Fruit fly (Drosophila melanogaster): ENCODE measurements around the gene alph.
A peak's percentile ranks its signal among the peaks of the same experiment; 100 is the strongest.

Gene alph

DNA sequence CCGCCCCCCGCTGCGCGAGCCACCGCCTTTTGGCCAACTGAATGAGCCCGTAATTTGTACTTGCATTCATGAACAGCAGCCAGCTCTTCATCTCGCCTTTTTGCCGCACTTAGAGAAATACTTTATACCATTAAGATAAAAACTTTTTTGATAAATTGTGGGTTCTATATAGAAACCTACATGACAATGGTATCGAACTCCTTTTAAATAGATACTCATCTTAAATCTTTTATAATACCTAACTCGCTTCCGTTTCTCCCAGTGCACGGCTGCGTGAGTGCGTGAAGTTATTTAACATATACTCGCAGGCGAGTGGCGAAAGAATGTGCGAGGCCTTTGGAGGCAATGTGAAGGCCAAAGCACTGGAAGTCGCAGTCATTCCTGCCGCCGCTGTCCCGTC is 34.3 kb downstream of the alph start (continued):
- TF ChIP-seq CG10147 (GFP tag; optimal IDR thresholded peaks at IDR 0.05) (peak; percentile 38), Mes4 (GFP tag; optimal IDR thresholded peaks at IDR 0.05) (no peak), repo (GFP tag; optimal IDR thresholded peaks at IDR 0.05) (no peak), HLHmδ (GFP tag; optimal IDR thresholded peaks at IDR 0.05) (no peak), ATbp (GFP tag; optimal IDR thresholded peaks at IDR 0.05) (peak; percentile 15), Sox102F (GFP tag; optimal IDR thresholded peaks at IDR 0.05) (peak; percentile 59), CG30431 (GFP tag; optimal IDR thresholded peaks at IDR 0.05) (no peak), Fer1 (GFP tag; optimal IDR thresholded peaks at IDR 0.05) (peak; percentile 62), GATAe (GFP tag; conservative IDR thresholded peaks at IDR 0.05) (no peak), CG13624 (GFP tag; optimal IDR thresholded peaks at IDR 0.05) (peak; percentile 18), NK7.1 (GFP tag; optimal IDR thresholded peaks at IDR 0.05) (no peak), CG30403 (GFP tag; optimal IDR thresholded peaks at IDR 0.05) (peak; percentile 47), YL-1 (GFP tag; optimal IDR thresholded peaks at IDR 0.05) (no peak), zfh2 (GFP tag; optimal IDR thresholded peaks at IDR 0.05) (no peak), CG14710 (tag; optimal IDR thresholded peaks at IDR 0.05) (peak; percentile 8), CG11085 (GFP tag; IDR thresholded peaks at IDR 0.05) (no peak), CG33213 (GFP tag; optimal IDR thresholded peaks at IDR 0.05) (no peak), CG11560 (tag; IDR thresholded peaks at IDR 0.05) (0 out of 3 replicates have a peak, but pooled peaks have one; percentile 21), ERR (GFP tag; optimal IDR thresholded peaks at IDR 0.05) (no peak), CG10543 (GFP tag; optimal IDR thresholded peaks at IDR 0.05) (no peak), CG43689 (GFP tag; IDR thresholded peaks at IDR 0.05) (no peak), CG7928 (GFP tag; optimal IDR thresholded peaks at IDR 0.05) (no peak), HLH54F (GFP tag; optimal IDR thresholded peaks at IDR 0.05) (no peak), CG12391 (tag; optimal IDR thresholded peaks at IDR 0.05) (peak; percentile 41), Fer2 (tag; optimal IDR thresholded peaks at IDR 0.05) (no peak), Myb (GFP tag; optimal IDR thresholded peaks at IDR 0.05) (peak; percentile 3), CG4328 (GFP tag; optimal IDR thresholded peaks at IDR 0.05) (no peak), CG6683 (GFP tag; optimal IDR thresholded peaks at IDR 0.05) (no peak)

DNA sequence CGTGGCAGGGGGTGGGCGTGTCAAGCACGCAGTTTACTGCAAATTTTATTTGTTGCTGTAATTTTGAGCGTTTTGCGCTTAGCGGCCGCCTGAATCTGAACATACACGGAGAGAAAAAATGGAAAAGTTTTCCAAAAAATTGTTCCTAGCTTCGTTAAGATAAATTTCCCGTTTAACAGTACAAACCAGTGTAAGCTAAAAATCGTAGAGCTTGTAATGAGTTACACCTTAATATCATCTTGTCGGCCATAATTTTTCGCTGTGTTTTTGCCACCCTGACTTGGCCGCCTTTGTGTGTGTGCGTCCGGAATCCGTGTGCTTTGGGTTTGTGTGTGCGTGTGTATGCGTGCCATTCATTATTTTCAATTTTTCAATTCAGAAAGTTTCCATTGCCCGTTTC is 59.9 kb downstream of the alph start:
- no peak for TF ChIP-seq CG6791 (GFP tag; IDR thresholded peaks at IDR 0.05; ENCODE audit: partially characterized antibody)
- TF ChIP-seq CHES-1-like (GFP tag; optimal IDR thresholded peaks at IDR 0.05) = peak; percentile 22
- TF ChIP-seq CG11695 (GFP tag; IDR thresholded peaks at IDR 0.05) = no peak
- no peak for TF ChIP-seq chif (GFP tag; optimal IDR thresholded peaks at IDR 0.05)
- no peak for TF ChIP-seq Mes4 (GFP tag; optimal IDR thresholded peaks at IDR 0.05)
- peak; percentile 7 for TF ChIP-seq abd-A (tag; optimal IDR thresholded peaks at IDR 0.05)
- no peak for TF ChIP-seq Hr3 (GFP tag; optimal IDR thresholded peaks at IDR 0.05)
- no peak for TF ChIP-seq zen (tag; optimal IDR thresholded peaks at IDR 0.05)
- no peak for TF ChIP-seq unc-4 (GFP tag; IDR thresholded peaks at IDR 0.05; ENCODE audit: partially characterized antibody)
- TF ChIP-seq CG10147 (GFP tag; optimal IDR thresholded peaks at IDR 0.05) = peak; percentile 32
- TF ChIP-seq CG2875 (GFP tag; optimal IDR thresholded peaks at IDR 0.05) = no peak
- no peak for TF ChIP-seq CG42726 (GFP tag; IDR thresholded peaks at IDR 0.05; ENCODE audit: partially characterized antibody)
- no peak for TF ChIP-seq NK7.1 (GFP tag; optimal IDR thresholded peaks at IDR 0.05)
- no peak for TF ChIP-seq CG11723 (GFP tag; optimal IDR thresholded peaks at IDR 0.05)
- no peak for TF ChIP-seq Vsx1 (GFP tag; optimal IDR thresholded peaks at IDR 0.05)
- TF ChIP-seq ara (GFP tag; IDR thresholded peaks at IDR 0.05) = no peak
- TF ChIP-seq tll (GFP tag; optimal IDR thresholded peaks at IDR 0.05) = no peak
- peak; percentile 20 for TF ChIP-seq CG30403 (GFP tag; optimal IDR thresholded peaks at IDR 0.05)
- no peak for TF ChIP-seq CG11247 (GFP tag; IDR thresholded peaks at IDR 0.05)
- TF ChIP-seq C15 (GFP tag; IDR thresholded peaks at IDR 0.05) = no peak
- TF ChIP-seq vfl (GFP tag; optimal IDR thresholded peaks at IDR 0.05) = no peak
- TF ChIP-seq Deaf1 (tag; optimal IDR thresholded peaks at IDR 0.05) = no peak
- TF ChIP-seq nmo (GFP tag; optimal IDR thresholded peaks at IDR 0.05) = no peak
- no peak for TF ChIP-seq CG13287 (GFP tag; IDR thresholded peaks at IDR 0.05; ENCODE audit: partially characterized antibody)
- TF ChIP-seq Awh (GFP tag; IDR thresholded peaks at IDR 0.05) = no peak
- TF ChIP-seq CG16815 (GFP tag; optimal IDR thresholded peaks at IDR 0.05) = no peak
- no peak for TF ChIP-seq CG3407 (GFP tag; optimal IDR thresholded peaks at IDR 0.05)

All from whole organism, embryonic.